Worm (Caenorhabditis elegans) whole organism, midembryonic: ENCODE measurements around the gene F56D6.22.

Experiments used
- cog-1 ChIP-seq: sonication (generic microtip); optimal IDR thresholded peaks from 2 replicates; lab custom pipeline; 2016; ENCODE audit warnings: missing genetic modification characterization, missing compliant biosample characterization
- flt-1 ChIP-seq: fragments of 200-800 bp; sonication (Bioruptor generic); IDR thresholded peaks from 2 replicates; pipeline ENCODE4 v1.3.6; 2022; ENCODE audit warnings: missing genetic modification characterization, missing compliant biosample characterization
- klf-2 ChIP-seq: fragments of 200-800 bp; sonication (Bioruptor generic); conservative IDR thresholded peaks from 2 replicates; pipeline ENCODE4 v1.3.6; 2022; ENCODE audit warnings: missing genetic modification reagents, missing genetic modification characterization, missing compliant biosample characterization
- ref-1 ChIP-seq: fragments of 200-800 bp; sonication (Bioruptor generic); conservative IDR thresholded peaks from 2 replicates; pipeline ENCODE4 v1.3.6; 2022; ENCODE audit warnings: missing genetic modification reagents, missing genetic modification characterization, missing compliant biosample characterization
- tab-1 ChIP-seq: fragments of 200-800 bp; sonication (Bioruptor generic); IDR thresholded peaks from 2 replicates; pipeline ENCODE4 v1.3.6; 2022; ENCODE audit warnings: missing genetic modification characterization, missing compliant biosample characterization

- TF ChIP-seq cog-1 (tag; lab: Kevin White, UChicago) (no peak), klf-2 (GFP tag; lab: Robert Waterston, UW) (no peak), ref-1 (GFP tag; lab: Robert Waterston, UW) (no peak), tab-1 (GFP tag; lab: Robert Waterston, UW) (no peak), flt-1 (GFP tag; lab: Robert Waterston, UW) (no peak)
These were observed 15.4 kb downstream of the F56D6.22 start, which contains the start of gene F56D6.9 for ce11 chrIV:3892027-3892426.
